Fruit fly (Drosophila melanogaster) whole organism, embryonic: ENCODE results near the gene ppk11.

ENCODE experiments used
- Blimp-1 ChIP-seq: fragments of 200-800 bp; sonication (Bioruptor generic); optimal IDR thresholded peaks from 3 replicates; lab custom pipeline; 2018; ENCODE audit warnings: missing biosample characterization, missing genetic modification characterization, mild to moderate bottlenecking, moderate library complexity, missing genetic modification reagents
- Bteb2 ChIP-seq: fragments of 200-800 bp; sonication (Bioruptor generic); optimal IDR thresholded peaks from 2 replicates; lab custom pipeline; 2016; ENCODE audit warnings: missing biosample characterization, missing genetic modification characterization
- CG10147 ChIP-seq: fragments of 200-800 bp; sonication (Bioruptor generic); optimal IDR thresholded peaks from 2 replicates; lab custom pipeline; 2019; ENCODE audit warnings: missing biosample characterization, mild to moderate bottlenecking, missing genetic modification characterization, moderate library complexity
- CG10267 ChIP-seq: fragments of 200-800 bp; sonication (Bioruptor generic); optimal IDR thresholded peaks from 2 replicates; lab custom pipeline; 2018; ENCODE audit warnings: missing biosample characterization, mild to moderate bottlenecking, missing genetic modification characterization, moderate library complexity
- CG10543 ChIP-seq: fragments of 200-800 bp; sonication (Bioruptor generic); optimal IDR thresholded peaks from 3 replicates; lab custom pipeline; 2017; ENCODE audit warnings: missing biosample characterization, mild to moderate bottlenecking, missing genetic modification characterization, moderate library complexity
- CG11723 ChIP-seq: fragments of 200-800 bp; sonication (Bioruptor generic); optimal IDR thresholded peaks from 2 replicates; lab custom pipeline; 2017; ENCODE audit warnings: missing biosample characterization, mild to moderate bottlenecking, missing genetic modification characterization
- CG12219 ChIP-seq: fragments of 200-800 bp; sonication (Bioruptor generic); optimal IDR thresholded peaks from 3 replicates; lab custom pipeline; 2018; ENCODE audit warnings: missing biosample characterization, mild to moderate bottlenecking, missing genetic modification characterization
- CG13894 ChIP-seq: fragments of 200-800 bp; sonication (Bioruptor generic); optimal IDR thresholded peaks from 3 replicates; lab custom pipeline; 2018; ENCODE audit warnings: missing biosample characterization, mild to moderate bottlenecking, missing genetic modification characterization, moderate library complexity
- CG14050 ChIP-seq: fragments of 200-800 bp; sonication (Bioruptor generic); IDR thresholded peaks from 3 replicates; pipeline ENCODE4 v1.3.6; 2022; ENCODE audit warnings: missing biosample characterization, missing genetic modification characterization
- CG14441 ChIP-seq: fragments of 200-800 bp; sonication (Bioruptor generic); IDR thresholded peaks from 2 replicates; pipeline ENCODE4 v1.3.6; 2022; ENCODE audit warnings: missing biosample characterization, missing genetic modification characterization
- CG15514 ChIP-seq: fragments of 200-800 bp; sonication (Bioruptor generic); optimal IDR thresholded peaks from 3 replicates; lab custom pipeline; 2017; ENCODE audit warnings: missing biosample characterization, missing genetic modification characterization, mild to moderate bottlenecking, moderate library complexity, missing genetic modification reagents
- CG16813 ChIP-seq: fragments of 200-800 bp; sonication (Bioruptor generic); IDR thresholded peaks from 3 replicates; pipeline ENCODE4 v1.3.6; 2022; ENCODE audit warnings: missing biosample characterization, missing genetic modification characterization; ENCODE audit not compliant: partially characterized antibody
- CG16815 ChIP-seq: fragments of 200-800 bp; sonication (Bioruptor generic); optimal IDR thresholded peaks from 3 replicates; lab custom pipeline; 2017; ENCODE audit warnings: missing biosample characterization, mild to moderate bottlenecking, missing genetic modification characterization
- CG17612 ChIP-seq: fragments of 200-800 bp; sonication (Bioruptor generic); IDR thresholded peaks from 2 replicates; pipeline ENCODE4 v1.3.6; 2022; ENCODE audit warnings: missing biosample characterization, missing genetic modification characterization
- CG18262 ChIP-seq: fragments of 200-800 bp; optimal IDR thresholded peaks from 3 replicates; lab custom pipeline; 2019; ENCODE audit warnings: missing biosample characterization, mild to moderate bottlenecking, missing genetic modification characterization, moderate library complexity
- CG2875 ChIP-seq: fragments of 200-800 bp; sonication (Bioruptor generic); optimal IDR thresholded peaks from 2 replicates; lab custom pipeline; 2017; ENCODE audit warnings: missing biosample characterization, mild to moderate bottlenecking, missing genetic modification characterization, missing genetic modification reagents
- CG32772 ChIP-seq: fragments of 200-800 bp; sonication (Bioruptor generic); IDR thresholded peaks from 2 replicates; pipeline ENCODE4 v1.3.6; 2022; ENCODE audit warnings: missing biosample characterization, missing genetic modification characterization
- CG4328 ChIP-seq: fragments of 200-800 bp; sonication (Bioruptor generic); optimal IDR thresholded peaks from 3 replicates; lab custom pipeline; 2017; ENCODE audit warnings: missing biosample characterization, missing genetic modification reagents, missing genetic modification characterization
- CG4730 ChIP-seq: fragments of 200-800 bp; sonication (Bioruptor generic); IDR thresholded peaks from 2 replicates; pipeline ENCODE4 v1.3.6; 2022; ENCODE audit warnings: missing biosample characterization, missing genetic modification characterization
- CG6272 ChIP-seq: fragments of 200-800 bp; sonication (Bioruptor generic); IDR thresholded peaks from 2 replicates; pipeline ENCODE4 v1.3.6; 2022; ENCODE audit warnings: missing biosample characterization, missing genetic modification characterization
- CG6683 ChIP-seq: fragments of 200-800 bp; sonication (Bioruptor generic); optimal IDR thresholded peaks from 2 replicates; lab custom pipeline; 2017; ENCODE audit warnings: missing biosample characterization, mild to moderate bottlenecking, missing genetic modification characterization, missing genetic modification reagents
- CG7271 ChIP-seq: fragments of 200-800 bp; sonication (Bioruptor generic); optimal IDR thresholded peaks from 2 replicates; lab custom pipeline; 2018; ENCODE audit warnings: missing biosample characterization, mild to moderate bottlenecking, missing genetic modification characterization, moderate library complexity
- CG7372 ChIP-seq: fragments of 200-800 bp; sonication (Bioruptor generic); IDR thresholded peaks from 2 replicates; pipeline ENCODE4 v1.3.6; 2022; ENCODE audit warnings: missing biosample characterization, missing genetic modification characterization
- CG9932 ChIP-seq: fragments of 200-800 bp; sonication (Bioruptor generic); IDR thresholded peaks from 2 replicates; pipeline ENCODE4 v1.3.6; 2022; ENCODE audit warnings: missing biosample characterization, missing genetic modification characterization
- CTCF ChIP-seq: fragments of 200-800 bp; sonication (Bioruptor generic); optimal IDR thresholded peaks from 2 replicates; lab custom pipeline; 2017; ENCODE audit warnings: missing biosample characterization, mild to moderate bottlenecking, missing genetic modification characterization, moderate library complexity
- CkIIα-i1 ChIP-seq: fragments of 200-800 bp; sonication (Bioruptor generic); IDR thresholded peaks from 2 replicates; pipeline ENCODE4 v1.3.6; 2022; ENCODE audit warnings: missing biosample characterization, missing genetic modification characterization
- CoRest ChIP-seq: fragments of 200-800 bp; sonication (Bioruptor generic); optimal IDR thresholded peaks from 3 replicates; lab custom pipeline; 2018; ENCODE audit warnings: missing biosample characterization, mild to moderate bottlenecking, missing genetic modification characterization, moderate library complexity
- Dad ChIP-seq: fragments of 200-800 bp; sonication (Bioruptor generic); optimal IDR thresholded peaks from 3 replicates; lab custom pipeline; 2016; ENCODE audit warnings: missing biosample characterization, missing genetic modification characterization
- Dfd ChIP-seq, 2 experiments: fragments of >200 bp; optimal IDR thresholded peaks; 2 replicates each; lab custom pipeline; 2017; ENCODE audit warnings: missing biosample characterization in 2 of 2, missing genetic modification characterization in 2 of 2
- HHEX ChIP-seq: fragments of 200-800 bp; sonication (Bioruptor generic); optimal IDR thresholded peaks from 3 replicates; lab custom pipeline; 2017; ENCODE audit warnings: missing biosample characterization, mild to moderate bottlenecking, missing genetic modification characterization, missing genetic modification reagents
- HmgD ChIP-seq: fragments of 200-800 bp; sonication (Bioruptor generic); optimal IDR thresholded peaks from 3 replicates; lab custom pipeline; 2016; ENCODE audit warnings: missing biosample characterization, missing genetic modification characterization
- HmgZ ChIP-seq: fragments of 200-800 bp; sonication (Bioruptor generic); optimal IDR thresholded peaks from 2 replicates; lab custom pipeline; 2018; ENCODE audit warnings: missing biosample characterization, mild to moderate bottlenecking, missing genetic modification characterization
- Nf-YC ChIP-seq: fragments of 200-800 bp; optimal IDR thresholded peaks from 3 replicates; lab custom pipeline; 2019; ENCODE audit warnings: missing biosample characterization, mild to moderate bottlenecking, missing genetic modification characterization, moderate library complexity
- Ravus ChIP-seq: fragments of 200-800 bp; sonication (Bioruptor generic); IDR thresholded peaks from 2 replicates; pipeline ENCODE4 v1.3.6; 2022; ENCODE audit warnings: missing biosample characterization, missing genetic modification characterization
- amos ChIP-seq: fragments of 200-800 bp; sonication (Bioruptor generic); IDR thresholded peaks from 2 replicates; pipeline ENCODE4 v1.3.6; 2022; ENCODE audit warnings: missing biosample characterization, missing genetic modification characterization; ENCODE audit not compliant: partially characterized antibody
- cato ChIP-seq: fragments of 200-800 bp; sonication (Bioruptor generic); optimal IDR thresholded peaks from 2 replicates; lab custom pipeline; 2016; ENCODE audit warnings: missing biosample characterization, missing genetic modification characterization, borderline replicate concordance
- chm ChIP-seq: fragments of 200-800 bp; sonication (Bioruptor generic); IDR thresholded peaks from 2 replicates; pipeline ENCODE4 v1.3.6; 2022; ENCODE audit warnings: missing biosample characterization, missing genetic modification characterization
- chn ChIP-seq: fragments of 200-800 bp; sonication (Bioruptor generic); optimal IDR thresholded peaks from 2 replicates; lab custom pipeline; 2016; ENCODE audit warnings: missing biosample characterization, missing genetic modification characterization
- danr ChIP-seq: fragments of 200-800 bp; sonication (Bioruptor generic); IDR thresholded peaks from 2 replicates; pipeline ENCODE4 v1.3.6; 2022; ENCODE audit warnings: missing biosample characterization, missing genetic modification characterization
- esg ChIP-seq: fragments of 200-800 bp; sonication (Bioruptor generic); conservative IDR thresholded peaks from 2 replicates; pipeline ENCODE4 v1.3.6; 2022; ENCODE audit warnings: missing biosample characterization, missing genetic modification characterization
- hkb ChIP-seq, 2 experiments: fragments of 200-800 bp in 1 of 2; fragments of >200 bp in 1 of 2; sonication (Bioruptor generic) in 1 of 2; IDR thresholded peaks in 1 of 2; optimal IDR thresholded peaks in 1 of 2; 2 replicates each; pipeline versions ENCODE4 v1.3.6 to Lab custom; 2017 to 2022; ENCODE audit warnings: missing biosample characterization in 1 of 2, missing genetic modification characterization in 1 of 2
- hth ChIP-seq: fragments of >200 bp; optimal IDR thresholded peaks from 2 replicates; lab custom pipeline; 2017; ENCODE audit warnings: inconsistent platforms
- onecut ChIP-seq: fragments of 200-800 bp; sonication (Bioruptor generic); IDR thresholded peaks from 2 replicates; pipeline ENCODE4 v1.3.6; 2022; ENCODE audit warnings: missing biosample characterization, missing genetic modification characterization
- phol ChIP-seq: fragments of 200-800 bp; sonication (Bioruptor generic); optimal IDR thresholded peaks from 3 replicates; lab custom pipeline; 2018; ENCODE audit warnings: missing biosample characterization, mild to moderate bottlenecking, missing genetic modification characterization, moderate library complexity
- psq ChIP-seq: fragments of 200-800 bp; sonication (Bioruptor generic); optimal IDR thresholded peaks from 2 replicates; lab custom pipeline; 2017; ENCODE audit warnings: missing biosample characterization, missing genetic modification characterization
- so ChIP-seq: fragments of 200-800 bp; sonication (Bioruptor generic); IDR thresholded peaks from 3 replicates; pipeline ENCODE4 v1.3.6; 2022; ENCODE audit warnings: missing biosample characterization, missing genetic modification characterization
- stwl ChIP-seq: fragments of 200-800 bp; sonication (Bioruptor generic); optimal IDR thresholded peaks from 3 replicates; lab custom pipeline; 2018; ENCODE audit warnings: missing biosample characterization, mild to moderate bottlenecking, missing genetic modification characterization, moderate library complexity
- wek ChIP-seq: fragments of 200-800 bp; sonication (Bioruptor generic); optimal IDR thresholded peaks from 3 replicates; lab custom pipeline; 2018; ENCODE audit warnings: missing biosample characterization, mild to moderate bottlenecking, missing genetic modification characterization, moderate library complexity

ppk11 gene

DNA sequence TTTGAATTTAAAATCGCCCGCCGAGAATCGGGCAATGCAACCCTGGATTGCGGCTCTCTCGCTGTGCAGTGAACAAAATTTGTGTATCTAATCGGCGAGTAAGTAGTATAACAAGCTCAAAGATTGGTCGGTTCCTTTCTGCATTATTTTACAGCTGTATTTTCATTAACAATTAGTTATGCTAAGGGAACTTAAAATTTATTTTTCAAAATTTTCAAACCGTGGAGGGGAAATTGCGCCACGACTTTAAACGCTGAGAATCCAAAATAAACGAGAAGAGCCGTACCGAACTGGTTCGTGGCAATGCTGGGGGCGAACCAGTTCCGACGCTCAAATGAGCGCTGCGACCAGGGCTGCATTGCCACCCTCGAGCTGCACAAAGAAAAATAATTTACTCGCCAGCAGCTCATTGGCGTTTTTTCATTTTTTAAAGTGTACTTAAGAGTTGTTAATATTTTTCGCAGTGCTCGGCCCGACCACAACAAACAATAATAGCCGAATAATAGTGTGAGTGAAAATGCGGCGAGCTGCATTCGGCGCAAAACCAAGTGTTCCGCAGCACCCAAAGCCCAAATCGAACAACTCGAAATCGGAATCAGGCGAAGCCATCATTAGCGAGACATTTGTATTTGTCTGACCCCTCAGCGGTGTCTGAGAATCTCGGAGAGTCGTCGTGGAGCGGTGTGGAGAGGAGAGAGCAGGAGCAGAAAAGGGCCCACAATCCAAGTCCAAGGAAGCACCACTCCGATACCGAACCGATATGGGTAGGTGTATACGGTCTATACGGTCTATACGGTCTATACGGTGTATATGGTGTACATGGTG, 16.6 kb downstream of the ppk11 start, which contains the start of gene zf30C (continued):
- TF ChIP-seq CkIIα-i1 (GFP tag; lab: Robert Waterston, UW) (no peak), chn (GFP tag; lab: Kevin White, UChicago) (peak; percentile 95), esg (peak; percentile 49; the same call in 1 of the 2 replicates), wek (GFP tag; lab: Kevin White, UChicago) (no peak), so (GFP tag; lab: Robert Waterston, UW) (peak; percentile 68; the same call in 2 of the 3 replicates), CG6272 (GFP tag; lab: Robert Waterston, UW) (peak; percentile 87), amos (peak; percentile 68), CG15514 (GFP tag; lab: Kevin White, UChicago) (peak; percentile 100), Dad (GFP tag; lab: Kevin White, UChicago) (peak; percentile 81), CG10543 (GFP tag; lab: Kevin White, UChicago) (peak; percentile 83), CG14050 (GFP tag; lab: Robert Waterston, UW) (peak; percentile 57; the same call in 2 of the 3 replicates), Blimp-1 (peak; percentile 68), psq (peak; percentile 43), CG18262 (peak; percentile 70), chm (GFP tag; lab: Robert Waterston, UW) (peak; percentile 90), CG6683 (GFP tag; lab: Kevin White, UChicago) (peak; percentile 51), HmgZ (peak; percentile 83), CG7271 (no peak), stwl (tag; lab: Kevin White, UChicago) (peak; percentile 58), Bteb2 (GFP tag; lab: Kevin White, UChicago) (peak; percentile 85), CG16815 (GFP tag; lab: Kevin White, UChicago) (peak; percentile 76), Ravus (peak; percentile 14; the same call in 1 of the 2 replicates), CTCF (GFP tag; lab: Kevin White, UChicago) (peak; percentile 7), Dfd (GFP tag; optimal IDR thresholded peaks at IDR 0.05; lab: Kevin White, UChicago) (no peak), HmgD (GFP tag; lab: Kevin White, UChicago) (peak; percentile 90), CG32772 (GFP tag; lab: Robert Waterston, UW) (peak; percentile 81), CG13894 (peak; percentile 58), cato (GFP tag; lab: Kevin White, UChicago) (peak; percentile 61), CG12219 (GFP tag; lab: Kevin White, UChicago) (peak; percentile 48), CG10267 (tag; lab: Kevin White, UChicago) (peak; percentile 70), Nf-YC (tag; lab: Kevin White, UChicago) (peak; percentile 69), CG16813 (GFP tag; lab: Robert Waterston, UW) (peak; percentile 35; the same call in 1 of the 3 replicates), hth (lab: Kevin White, UChicago) (no peak), hkb (optimal IDR thresholded peaks at IDR 0.05; lab: Kevin White, UChicago) (peak; percentile 74), hkb (GFP tag; IDR thresholded peaks at IDR 0.05; lab: Robert Waterston, UW) (peak; percentile 65), onecut (peak; percentile 77), HHEX (peak; percentile 80), CoRest (tag; lab: Kevin White, UChicago) (peak; percentile 79), CG10147 (peak; percentile 56), CG4730 (GFP tag; lab: Robert Waterston, UW) (peak; percentile 77), CG2875 (GFP tag; lab: Kevin White, UChicago) (peak; percentile 39), danr (GFP tag; lab: Robert Waterston, UW) (peak; percentile 60; the same call in 1 of the 2 replicates), CG11723 (GFP tag; lab: Kevin White, UChicago) (peak; percentile 78), CG14441 (GFP tag; lab: Robert Waterston, UW) (peak; percentile 84), CG7372 (GFP tag; lab: Robert Waterston, UW) (no peak), CG4328 (GFP tag; lab: Kevin White, UChicago) (peak; percentile 75), phol (peak; percentile 63), CG17612 (GFP tag; lab: Robert Waterston, UW) (0 out of 2 replicates have a peak, but pooled peaks have one; percentile 18), CG9932 (GFP tag; lab: Robert Waterston, UW) (peak; percentile 94)
